Worm (Caenorhabditis elegans) whole organism, midembryonic: ENCODE measurements around the gene Y6D1A.1.

ENCODE experiments used
- T22C8.4 ChIP-seq: fragments of 200-800 bp; sonication (Bioruptor generic); IDR thresholded peaks from 2 replicates; pipeline ENCODE4 v1.3.6; 2022; ENCODE audit warnings: missing genetic modification characterization, missing compliant biosample characterization
- cog-1 ChIP-seq: sonication (generic microtip); optimal IDR thresholded peaks from 2 replicates; lab custom pipeline; 2016; ENCODE audit warnings: missing genetic modification characterization, missing compliant biosample characterization
- flt-1 ChIP-seq: fragments of 200-800 bp; sonication (Bioruptor generic); IDR thresholded peaks from 2 replicates; pipeline ENCODE4 v1.3.6; 2022; ENCODE audit warnings: missing genetic modification characterization, missing compliant biosample characterization
- klf-2 ChIP-seq: fragments of 200-800 bp; sonication (Bioruptor generic); conservative IDR thresholded peaks from 2 replicates; pipeline ENCODE4 v1.3.6; 2022; ENCODE audit warnings: missing genetic modification reagents, missing genetic modification characterization, missing compliant biosample characterization
- med-1 ChIP-seq: sonication (generic microtip); optimal IDR thresholded peaks from 2 replicates; lab custom pipeline; 2017; ENCODE audit warnings: missing genetic modification characterization, mild to moderate bottlenecking, missing compliant biosample characterization, antibody characterized with exemption, missing genetic modification reagents; ENCODE audit not compliant: insufficient read depth
- ref-1 ChIP-seq: fragments of 200-800 bp; sonication (Bioruptor generic); conservative IDR thresholded peaks from 2 replicates; pipeline ENCODE4 v1.3.6; 2022; ENCODE audit warnings: missing genetic modification reagents, missing genetic modification characterization, missing compliant biosample characterization
- tab-1 ChIP-seq: fragments of 200-800 bp; sonication (Bioruptor generic); IDR thresholded peaks from 2 replicates; pipeline ENCODE4 v1.3.6; 2022; ENCODE audit warnings: missing genetic modification characterization, missing compliant biosample characterization
- ztf-23 ChIP-seq: fragments of 200-800 bp; sonication (Bioruptor generic); IDR thresholded peaks from 2 replicates; pipeline ENCODE4 v1.3.6; 2022; ENCODE audit warnings: missing genetic modification reagents, missing genetic modification characterization, missing compliant biosample characterization
- ztf-29 ChIP-seq: fragments of 200-800 bp; sonication (Bioruptor generic); IDR thresholded peaks from 2 replicates; pipeline ENCODE4 v1.3.6; 2022; ENCODE audit warnings: missing genetic modification reagents, missing genetic modification characterization, missing compliant biosample characterization

The Y6D1A.1 gene

ce11 chrII:11823566-11824308, at the start of gene Y6D1A.1:
Gene Y6D1A.1, minus strand, starts transcription at chrII:11823616.
- TF ChIP-seq ztf-29 (GFP tag; lab: Robert Waterston, UW) = no peak
- no peak for TF ChIP-seq med-1 (GFP tag; lab: Kevin White, UChicago)
- TF ChIP-seq ztf-23 (GFP tag; lab: Robert Waterston, UW) = no peak
- TF ChIP-seq tab-1 (GFP tag; lab: Robert Waterston, UW) = no peak
- no peak for TF ChIP-seq flt-1 (GFP tag; lab: Robert Waterston, UW)
- no peak for TF ChIP-seq cog-1 (tag; lab: Kevin White, UChicago)
- no peak for TF ChIP-seq T22C8.4
- no peak for TF ChIP-seq klf-2 (GFP tag; lab: Robert Waterston, UW)
- TF ChIP-seq ref-1 (GFP tag; lab: Robert Waterston, UW) = no peak

- TF ChIP-seq flt-1 (GFP tag; lab: Robert Waterston, UW) = no peak
- no peak for TF ChIP-seq ztf-29 (GFP tag; lab: Robert Waterston, UW)
- no peak for TF ChIP-seq klf-2 (GFP tag; lab: Robert Waterston, UW)
- TF ChIP-seq ref-1 (GFP tag; lab: Robert Waterston, UW) = no peak
- no peak for TF ChIP-seq T22C8.4
Observed at ce11 chrII:11868893-11869292, 45.5 kb upstream of the Y6D1A.1 start.

- TF ChIP-seq ztf-29 (GFP tag; lab: Robert Waterston, UW) = no peak
Observed at ce11 chrII:11868234-11868633, 44.8 kb upstream of the Y6D1A.1 start, which contains the start of gene col-84. Gene col-84, plus strand, starts transcription at chrII:11868534.

- TF ChIP-seq klf-2 (GFP tag; lab: Robert Waterston, UW) = no peak
- TF ChIP-seq T22C8.4 = no peak
- no peak for TF ChIP-seq tab-1 (GFP tag; lab: Robert Waterston, UW)
- TF ChIP-seq ref-1 (GFP tag; lab: Robert Waterston, UW) = no peak
- no peak for TF ChIP-seq ztf-29 (GFP tag; lab: Robert Waterston, UW)
- no peak for TF ChIP-seq med-1 (GFP tag; lab: Kevin White, UChicago)
- no peak for TF ChIP-seq cog-1 (tag; lab: Kevin White, UChicago)
- no peak for TF ChIP-seq ztf-23 (GFP tag; lab: Robert Waterston, UW)
- no peak for TF ChIP-seq flt-1 (GFP tag; lab: Robert Waterston, UW)
Observed at ce11 chrII:11865644-11866043, 42.2 kb upstream of the Y6D1A.1 start, which contains the start of gene K12D12.4. Gene K12D12.4, minus strand, starts transcription at chrII:11865744.

- TF ChIP-seq cog-1 (tag; lab: Kevin White, UChicago) = no peak
- TF ChIP-seq ztf-29 (GFP tag; lab: Robert Waterston, UW) = no peak
- TF ChIP-seq tab-1 (GFP tag; lab: Robert Waterston, UW) = no peak
- no peak for TF ChIP-seq ref-1 (GFP tag; lab: Robert Waterston, UW)
- no peak for TF ChIP-seq med-1 (GFP tag; lab: Kevin White, UChicago)
- no peak for TF ChIP-seq T22C8.4
- no peak for TF ChIP-seq flt-1 (GFP tag; lab: Robert Waterston, UW)
- TF ChIP-seq ztf-23 (GFP tag; lab: Robert Waterston, UW) = no peak
- TF ChIP-seq klf-2 (GFP tag; lab: Robert Waterston, UW) = no peak
Observed at ce11 chrII:11860623-11861079, 37.2 kb upstream of the Y6D1A.1 start, which contains the start of gene K12D12.5. Gene K12D12.5, plus strand, starts transcription at chrII:11861029.

ce11 chrII:11859833-11860232, 36.4 kb upstream of the Y6D1A.1 start:
- TF ChIP-seq klf-2 (GFP tag; lab: Robert Waterston, UW) = no peak
- no peak for TF ChIP-seq flt-1 (GFP tag; lab: Robert Waterston, UW)
- no peak for TF ChIP-seq med-1 (GFP tag; lab: Kevin White, UChicago)
- no peak for TF ChIP-seq ztf-23 (GFP tag; lab: Robert Waterston, UW)
- TF ChIP-seq cog-1 (tag; lab: Kevin White, UChicago) = no peak
- TF ChIP-seq tab-1 (GFP tag; lab: Robert Waterston, UW) = no peak
- no peak for TF ChIP-seq ztf-29 (GFP tag; lab: Robert Waterston, UW)
- TF ChIP-seq T22C8.4 = no peak
- no peak for TF ChIP-seq ref-1 (GFP tag; lab: Robert Waterston, UW)

- no peak for TF ChIP-seq med-1 (GFP tag; lab: Kevin White, UChicago)
Observed at ce11 chrII:11856361-11856760, 32.9 kb upstream of the Y6D1A.1 start, which contains the start of gene clh-1. Gene clh-1, minus strand, starts transcription at chrII:11856461.

ce11 chrII:11854749-11855148, 31.3 kb upstream of the Y6D1A.1 start:
- TF ChIP-seq tab-1 (GFP tag; lab: Robert Waterston, UW) (no peak), T22C8.4 (no peak), cog-1 (tag; lab: Kevin White, UChicago) (no peak), ref-1 (GFP tag; lab: Robert Waterston, UW) (no peak), med-1 (GFP tag; lab: Kevin White, UChicago) (no peak), flt-1 (GFP tag; lab: Robert Waterston, UW) (no peak), klf-2 (GFP tag; lab: Robert Waterston, UW) (no peak), ztf-23 (GFP tag; lab: Robert Waterston, UW) (no peak), ztf-29 (GFP tag; lab: Robert Waterston, UW) (no peak)

ce11 chrII:11853108-11853507, 29.7 kb upstream of the Y6D1A.1 start:
- TF ChIP-seq ztf-29 (GFP tag; lab: Robert Waterston, UW) (no peak), ztf-23 (GFP tag; lab: Robert Waterston, UW) (no peak), T22C8.4 (no peak), flt-1 (GFP tag; lab: Robert Waterston, UW) (no peak), tab-1 (GFP tag; lab: Robert Waterston, UW) (no peak), med-1 (GFP tag; lab: Kevin White, UChicago) (no peak), cog-1 (tag; lab: Kevin White, UChicago) (no peak)
